Fruit fly (Drosophila melanogaster) whole organism, embryonic: ENCODE data around the gene mEFTs.

Source experiments
- Bdp1 ChIP-seq: fragments of 200-800 bp; sonication (Bioruptor generic); optimal IDR thresholded peaks from 3 replicates; lab custom pipeline; 2016; ENCODE audit warnings: missing biosample characterization, missing genetic modification characterization
- CG13296 ChIP-seq: fragments of 200-800 bp; sonication (Bioruptor generic); optimal IDR thresholded peaks from 3 replicates; lab custom pipeline; 2018; ENCODE audit warnings: missing biosample characterization, mild to moderate bottlenecking, missing genetic modification characterization
- CG13424 ChIP-seq: fragments of 200-800 bp; sonication (Bioruptor generic); optimal IDR thresholded peaks from 2 replicates; lab custom pipeline; 2019; ENCODE audit warnings: missing biosample characterization, mild to moderate bottlenecking, missing genetic modification characterization, moderate library complexity
- CG16815 ChIP-seq: fragments of 200-800 bp; sonication (Bioruptor generic); optimal IDR thresholded peaks from 3 replicates; lab custom pipeline; 2017; ENCODE audit warnings: missing biosample characterization, mild to moderate bottlenecking, missing genetic modification characterization
- CG17802 ChIP-seq: fragments of 200-800 bp; sonication (Bioruptor generic); optimal IDR thresholded peaks from 2 replicates; lab custom pipeline; 2018; ENCODE audit warnings: missing biosample characterization, mild to moderate bottlenecking, missing genetic modification characterization, moderate library complexity
- CG2116 ChIP-seq: fragments of 200-800 bp; sonication (Bioruptor generic); optimal IDR thresholded peaks from 3 replicates; lab custom pipeline; 2018; ENCODE audit warnings: missing biosample characterization, mild to moderate bottlenecking, missing genetic modification characterization
- CG2889 ChIP-seq: fragments of 200-800 bp; sonication (Bioruptor generic); IDR thresholded peaks from 3 replicates; pipeline ENCODE4 v1.3.6; 2022; ENCODE audit warnings: missing biosample characterization, missing genetic modification characterization
- CG33213 ChIP-seq: fragments of 200-800 bp; sonication (Bioruptor generic); optimal IDR thresholded peaks from 3 replicates; lab custom pipeline; 2016; ENCODE audit warnings: missing biosample characterization, missing genetic modification characterization
- CG4707 ChIP-seq: fragments of 200-800 bp; sonication (Bioruptor generic); optimal IDR thresholded peaks from 2 replicates; lab custom pipeline; 2018; ENCODE audit warnings: missing biosample characterization, mild to moderate bottlenecking, missing genetic modification characterization, moderate library complexity
- CG4854 ChIP-seq: fragments of 200-800 bp; sonication (Bioruptor generic); optimal IDR thresholded peaks from 2 replicates; lab custom pipeline; 2016; ENCODE audit warnings: missing biosample characterization, missing genetic modification characterization, inconsistent platforms
- CG7556 ChIP-seq: fragments of 200-800 bp; sonication (Bioruptor generic); optimal IDR thresholded peaks from 2 replicates; lab custom pipeline; 2017; ENCODE audit warnings: missing biosample characterization, mild to moderate bottlenecking, missing genetic modification characterization
- CG7745 ChIP-seq: fragments of 200-800 bp; sonication (Bioruptor generic); optimal IDR thresholded peaks from 2 replicates; lab custom pipeline; 2018; ENCODE audit warnings: missing biosample characterization, mild to moderate bottlenecking, missing genetic modification characterization, moderate library complexity
- CG7839 ChIP-seq: fragments of 200-800 bp; sonication (Bioruptor generic); optimal IDR thresholded peaks from 3 replicates; lab custom pipeline; 2018; ENCODE audit warnings: missing biosample characterization, mild to moderate bottlenecking, missing genetic modification characterization, moderate library complexity
- CG9797 ChIP-seq: fragments of 200-800 bp; sonication (Bioruptor generic); optimal IDR thresholded peaks from 3 replicates; lab custom pipeline; 2018; ENCODE audit warnings: missing biosample characterization, mild to moderate bottlenecking, missing genetic modification characterization
- CG9817 ChIP-seq: fragments of 200-800 bp; sonication (Bioruptor generic); optimal IDR thresholded peaks from 2 replicates; lab custom pipeline; 2018; ENCODE audit warnings: missing biosample characterization, mild to moderate bottlenecking, missing genetic modification characterization, moderate library complexity
- CG9876 ChIP-seq: fragments of 200-800 bp; sonication (Bioruptor generic); optimal IDR thresholded peaks from 2 replicates; lab custom pipeline; 2016; ENCODE audit warnings: missing biosample characterization, missing genetic modification characterization
- Dfd ChIP-seq, 2 experiments: fragments of >200 bp; optimal IDR thresholded peaks; 2 replicates each; lab custom pipeline; 2017; ENCODE audit warnings: missing biosample characterization in 2 of 2, missing genetic modification characterization in 2 of 2
- E2f1 ChIP-seq: fragments of 200-800 bp; sonication (Bioruptor generic); IDR thresholded peaks from 2 replicates; pipeline ENCODE4 v1.3.6; 2022; ENCODE audit warnings: missing biosample characterization, missing genetic modification characterization
- ERR ChIP-seq: fragments of 200-800 bp; sonication (Bioruptor generic); optimal IDR thresholded peaks from 2 replicates; lab custom pipeline; 2016; ENCODE audit warnings: missing biosample characterization, missing genetic modification characterization
- Fer1 ChIP-seq: fragments of 200-800 bp; sonication (Bioruptor generic); optimal IDR thresholded peaks from 2 replicates; lab custom pipeline; 2017; ENCODE audit warnings: missing biosample characterization, mild to moderate bottlenecking, missing genetic modification characterization
- HmgD ChIP-seq: fragments of 200-800 bp; sonication (Bioruptor generic); optimal IDR thresholded peaks from 3 replicates; lab custom pipeline; 2016; ENCODE audit warnings: missing biosample characterization, missing genetic modification characterization
- Lhr ChIP-seq: fragments of 200-800 bp; sonication (Bioruptor generic); optimal IDR thresholded peaks from 3 replicates; lab custom pipeline; 2017; ENCODE audit warnings: mild to moderate bottlenecking, missing biosample characterization, missing genetic modification reagents, missing genetic modification characterization
- Lpt ChIP-seq: fragments of >200 bp; optimal IDR thresholded peaks from 2 replicates; lab custom pipeline; 2018; ENCODE audit warnings: missing biosample characterization, missing genetic modification characterization
- NK7.1 ChIP-seq: fragments of 200-800 bp; sonication (Bioruptor generic); optimal IDR thresholded peaks from 3 replicates; lab custom pipeline; 2016; ENCODE audit warnings: missing biosample characterization, missing genetic modification characterization
- Sin3A ChIP-seq: fragments of >200 bp; optimal IDR thresholded peaks from 2 replicates; lab custom pipeline; 2018
- Sry-β ChIP-seq: fragments of 200-800 bp; sonication (Bioruptor generic); optimal IDR thresholded peaks from 2 replicates; lab custom pipeline; 2018; ENCODE audit warnings: missing biosample characterization, mild to moderate bottlenecking, missing genetic modification characterization, moderate library complexity
- Taf1 ChIP-seq: fragments of 200-800 bp; sonication (Bioruptor generic); IDR thresholded peaks from 2 replicates; pipeline ENCODE4 v1.3.6; 2022; ENCODE audit warnings: missing biosample characterization, missing genetic modification characterization
- abd-A ChIP-seq: fragments of 200-800 bp; sonication (Bioruptor generic); optimal IDR thresholded peaks from 3 replicates; lab custom pipeline; 2019; ENCODE audit warnings: missing biosample characterization, mild to moderate bottlenecking, missing genetic modification characterization, moderate library complexity
- amos ChIP-seq: fragments of 200-800 bp; sonication (Bioruptor generic); IDR thresholded peaks from 2 replicates; pipeline ENCODE4 v1.3.6; 2022; ENCODE audit warnings: missing biosample characterization, missing genetic modification characterization; ENCODE audit not compliant: partially characterized antibody
- ato ChIP-seq: fragments of 200-800 bp; sonication (Bioruptor generic); IDR thresholded peaks from 2 replicates; pipeline ENCODE4 v1.3.6; 2022; ENCODE audit warnings: missing biosample characterization, missing genetic modification characterization; ENCODE audit not compliant: partially characterized antibody
- az2 ChIP-seq: fragments of 200-800 bp; sonication (Bioruptor generic); optimal IDR thresholded peaks from 3 replicates; lab custom pipeline; 2016; ENCODE audit warnings: missing biosample characterization, missing genetic modification characterization
- bigmax ChIP-seq: fragments of 200-800 bp; sonication (Bioruptor generic); optimal IDR thresholded peaks from 2 replicates; lab custom pipeline; 2018; ENCODE audit warnings: missing biosample characterization, mild to moderate bottlenecking, missing genetic modification characterization
- dati ChIP-seq: fragments of 200-800 bp; sonication (Bioruptor generic); IDR thresholded peaks from 2 replicates; pipeline ENCODE4 v1.3.6; 2022; ENCODE audit warnings: missing biosample characterization, missing genetic modification characterization
- disco-r ChIP-seq: fragments of 200-800 bp; sonication (Bioruptor generic); optimal IDR thresholded peaks from 2 replicates; lab custom pipeline; 2016; ENCODE audit warnings: missing biosample characterization, missing genetic modification characterization
- dpn ChIP-seq, 2 experiments: fragments of 200-800 bp; sonication (Bioruptor generic); optimal IDR thresholded peaks; 3 replicates each; lab custom pipeline; 2016; ENCODE audit warnings: missing biosample characterization in 2 of 2, missing genetic modification characterization in 2 of 2
- gsb ChIP-seq: fragments of 200-800 bp; sonication (Bioruptor generic); IDR thresholded peaks from 2 replicates; pipeline ENCODE4 v1.3.6; 2022; ENCODE audit warnings: missing biosample characterization, missing genetic modification characterization
- ken ChIP-seq: fragments of 200-800 bp; sonication (Bioruptor generic); IDR thresholded peaks from 3 replicates; pipeline ENCODE4 v1.3.6; 2022; ENCODE audit warnings: missing biosample characterization, missing genetic modification characterization
- lbe ChIP-seq: fragments of 200-800 bp; sonication (Bioruptor generic); optimal IDR thresholded peaks from 2 replicates; lab custom pipeline; 2016; ENCODE audit warnings: missing biosample characterization, mild to moderate bottlenecking, missing genetic modification characterization
- nmo ChIP-seq: fragments of 200-800 bp; sonication (Bioruptor generic); optimal IDR thresholded peaks from 2 replicates; lab custom pipeline; 2018; ENCODE audit warnings: missing biosample characterization, mild to moderate bottlenecking, missing genetic modification characterization, moderate library complexity
- oc ChIP-seq: fragments of 200-800 bp; sonication (Bioruptor generic); optimal IDR thresholded peaks from 2 replicates; lab custom pipeline; 2018; ENCODE audit warnings: missing biosample characterization, mild to moderate bottlenecking, missing genetic modification characterization, moderate library complexity
- pho ChIP-seq: fragments of 200-800 bp; sonication (Bioruptor generic); optimal IDR thresholded peaks from 2 replicates; lab custom pipeline; 2016; ENCODE audit warnings: missing biosample characterization, missing genetic modification characterization
- run ChIP-seq: fragments of 200-800 bp; sonication (Bioruptor generic); optimal IDR thresholded peaks from 3 replicates; lab custom pipeline; 2018; ENCODE audit warnings: missing biosample characterization, mild to moderate bottlenecking, missing genetic modification characterization
- scrt ChIP-seq: fragments of 200-800 bp; sonication (Bioruptor generic); optimal IDR thresholded peaks from 2 replicates; lab custom pipeline; 2018; ENCODE audit warnings: missing biosample characterization, mild to moderate bottlenecking, missing genetic modification characterization, moderate library complexity
- sens ChIP-seq: fragments of 200-800 bp; sonication (Bioruptor generic); peaks from one replicate; lab custom pipeline; 2016; ENCODE audit warnings: missing biosample characterization, missing genetic modification characterization
- sug ChIP-seq: fragments of 200-800 bp; optimal IDR thresholded peaks from 2 replicates; lab custom pipeline; 2019; ENCODE audit warnings: missing biosample characterization, mild to moderate bottlenecking, missing genetic modification characterization, moderate library complexity
- trem ChIP-seq: fragments of 200-800 bp; optimal IDR thresholded peaks from 3 replicates; lab custom pipeline; 2019; ENCODE audit warnings: missing biosample characterization, mild to moderate bottlenecking, missing genetic modification characterization, moderate library complexity
- ttk ChIP-seq: fragments of 200-800 bp; sonication (Bioruptor generic); IDR thresholded peaks from 2 replicates; pipeline ENCODE4 v2.1.2; 2022; ENCODE audit warnings: missing biosample characterization, missing genetic modification characterization
- twi ChIP-seq: fragments of 200-800 bp; optimal IDR thresholded peaks from 2 replicates; lab custom pipeline; 2019; ENCODE audit warnings: missing biosample characterization, mild to moderate bottlenecking, missing genetic modification characterization, moderate library complexity
- zen ChIP-seq: fragments of 200-800 bp; sonication (Bioruptor generic); optimal IDR thresholded peaks from 3 replicates; lab custom pipeline; 2018; ENCODE audit warnings: missing biosample characterization, mild to moderate bottlenecking, missing genetic modification characterization, moderate library complexity

Gene mEFTs

DNA sequence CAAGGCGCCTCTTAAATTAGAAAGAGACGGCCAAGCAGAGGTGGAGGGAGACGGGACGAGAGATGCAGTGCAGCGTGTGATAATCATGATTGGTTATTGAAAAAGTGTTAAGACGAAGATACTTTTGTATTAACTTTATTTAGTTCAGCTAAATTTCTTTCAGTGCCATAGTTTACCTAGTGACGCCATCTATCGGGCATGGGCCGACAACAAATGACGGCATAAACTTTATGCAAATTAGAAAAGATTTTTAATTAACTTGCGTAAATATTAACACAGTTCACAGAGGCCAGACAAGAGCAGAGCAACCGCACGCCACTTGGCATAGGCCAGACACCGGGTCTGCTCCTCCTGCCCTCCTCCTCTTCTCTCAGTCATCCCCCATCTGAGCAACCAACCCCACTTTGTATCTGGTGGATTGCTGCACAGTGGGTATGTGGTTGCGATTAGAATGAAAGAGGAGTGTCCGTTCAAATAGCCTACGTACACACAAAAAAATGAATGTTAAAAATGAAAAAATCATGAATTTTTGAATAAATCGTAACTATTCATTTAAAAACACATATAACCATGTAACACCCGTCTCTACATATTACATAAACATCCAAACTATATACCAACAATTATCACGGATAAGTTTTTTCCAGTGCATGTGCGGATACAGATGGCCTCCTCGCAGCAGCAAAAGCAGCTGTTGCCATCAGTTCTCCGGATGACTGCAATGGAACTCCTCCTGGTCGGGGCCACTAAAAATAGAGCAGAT, 34.8 kb downstream of the mEFTs start (continued):
- TF ChIP-seq CG7745 (tag; lab: Kevin White, UChicago) = no peak
- peak; percentile 98 for TF ChIP-seq sens (GFP tag; lab: Kevin White, UChicago)
- TF ChIP-seq NK7.1 = peak; percentile 76
- peak; percentile 63 for TF ChIP-seq CG16815 (GFP tag; lab: Kevin White, UChicago)
- TF ChIP-seq CG17802 (tag; lab: Kevin White, UChicago) = peak; percentile 43
- no peak for TF ChIP-seq Sin3A (lab: Kevin White, UChicago)
- TF ChIP-seq oc (tag; lab: Kevin White, UChicago) = peak; percentile 85
- peak; percentile 87 for TF ChIP-seq CG13424
- TF ChIP-seq Lpt = no peak
- peak; percentile 76 to 82 for TF ChIP-seq dpn (GFP tag; optimal IDR thresholded peaks at IDR 0.05; lab: Kevin White, UChicago)
- peak; percentile 85 for TF ChIP-seq Fer1 (GFP tag; lab: Kevin White, UChicago)
- TF ChIP-seq zen = no peak
- TF ChIP-seq Dfd (GFP tag; optimal IDR thresholded peaks at IDR 0.05; lab: Kevin White, UChicago) = no peak
- peak; percentile 87 for TF ChIP-seq CG7839 (tag; lab: Kevin White, UChicago)
- TF ChIP-seq trem (tag; lab: Kevin White, UChicago) = peak; percentile 62
- peak; percentile 27 for TF ChIP-seq Sry-β (GFP tag; lab: Kevin White, UChicago)
- peak; percentile 83 for TF ChIP-seq az2 (GFP tag; lab: Kevin White, UChicago)
- no peak for TF ChIP-seq lbe (GFP tag; lab: Kevin White, UChicago)
- peak; percentile 71 for TF ChIP-seq scrt
- peak; percentile 57; the same call in 1 of the 2 replicates for TF ChIP-seq gsb (GFP tag; lab: Robert Waterston, UW)
- peak; percentile 41 for TF ChIP-seq Lhr
- TF ChIP-seq bigmax = no peak
- peak; percentile 30 for TF ChIP-seq CG2116 (GFP tag; lab: Kevin White, UChicago)
- TF ChIP-seq nmo (GFP tag; lab: Kevin White, UChicago) = peak; percentile 91
- peak; percentile 81 for TF ChIP-seq ken (GFP tag; lab: Robert Waterston, UW)
- TF ChIP-seq twi (tag; lab: Kevin White, UChicago) = peak; percentile 87
- peak; percentile 73 for TF ChIP-seq ttk (GFP tag; lab: Robert Waterston, UW)
- TF ChIP-seq ato (GFP tag; lab: Robert Waterston, UW) = no peak
- TF ChIP-seq ERR (GFP tag; lab: Kevin White, UChicago) = peak; percentile 61
- TF ChIP-seq CG4854 = peak; percentile 58
- TF ChIP-seq Taf1 (GFP tag; lab: Robert Waterston, UW) = peak; percentile 61; the same call in 1 of the 2 replicates
- peak; percentile 61; the same call in 2 of the 3 replicates for TF ChIP-seq CG2889 (GFP tag; lab: Robert Waterston, UW)
- TF ChIP-seq CG4707 (GFP tag; lab: Kevin White, UChicago) = peak; percentile 76
- no peak for TF ChIP-seq amos
- TF ChIP-seq run (tag; lab: Kevin White, UChicago) = peak; percentile 73
- TF ChIP-seq CG9797 (GFP tag; lab: Kevin White, UChicago) = no peak
- TF ChIP-seq E2f1 (GFP tag; lab: Robert Waterston, UW) = peak; percentile 71
- peak; percentile 70 for TF ChIP-seq CG9817 (tag; lab: Kevin White, UChicago)
- TF ChIP-seq HmgD (GFP tag; lab: Kevin White, UChicago) = peak; percentile 50
- TF ChIP-seq pho (GFP tag; lab: Kevin White, UChicago) = peak; percentile 76
- peak; percentile 44 for TF ChIP-seq disco-r (GFP tag; lab: Kevin White, UChicago)
- peak; percentile 38; the same call in 1 of the 2 replicates for TF ChIP-seq dati (GFP tag; lab: Robert Waterston, UW)
- TF ChIP-seq sug (tag; lab: Kevin White, UChicago) = no peak
- TF ChIP-seq abd-A = peak; percentile 77
- peak; percentile 85 for TF ChIP-seq CG7556 (GFP tag; lab: Kevin White, UChicago)
- peak; percentile 74 for TF ChIP-seq CG9876 (GFP tag; lab: Kevin White, UChicago)
- TF ChIP-seq CG33213 (GFP tag; lab: Kevin White, UChicago) = peak; percentile 70
- peak; percentile 59 for TF ChIP-seq Bdp1 (GFP tag; lab: Kevin White, UChicago)
- peak; percentile 59 for TF ChIP-seq CG13296 (GFP tag; lab: Kevin White, UChicago)
